Fruit fly (Drosophila melanogaster): Measurements from ENCODE around the gene CG9171.

dm6 chr2L:5771179-5771578 is 28.9 kb downstream of the CG9171 start:
- TF ChIP-seq CG32006 (GFP tag; optimal IDR thresholded peaks at IDR 0.05) = no peak
- no peak for TF ChIP-seq dsx (GFP tag; optimal IDR thresholded peaks at IDR 0.05; ENCODE audit: poor library complexity, severe bottlenecking)
- TF ChIP-seq Lpt (GFP tag; optimal IDR thresholded peaks at IDR 0.05) = no peak
